Worm (Caenorhabditis elegans) whole organism, mixed stage, embryonic: ENCODE measurements around the gene ddn-3.
"Not testable (repeated sequence)": the region's sequence is repeated elsewhere in the genome, so short reads cannot be mapped to it uniquely, and the experiment has no call there.

Experiments
- M03D4.4 ChIP-seq: sonication (generic microtip); optimal IDR thresholded peaks from 2 replicates; lab custom pipeline; 2017; ENCODE audit warnings: mild to moderate bottlenecking, missing genetic modification characterization, missing compliant biosample characterization
- bed-3 ChIP-seq: fragments of 200-800 bp; sonication (Bioruptor generic); optimal IDR thresholded peaks from 3 replicates; lab custom pipeline; 2018; ENCODE audit warnings: mild to moderate bottlenecking, missing genetic modification characterization, moderate library complexity, missing compliant biosample characterization
- blmp-1 ChIP-seq: fragments of 150-350 bp; optimal IDR thresholded peaks from 2 replicates; lab custom pipeline; 2014; ENCODE audit warnings: missing biosample characterization, missing genetic modification characterization
- ceh-39 ChIP-seq: fragments of 150-350 bp; optimal IDR thresholded peaks from 2 replicates; lab custom pipeline; 2014; ENCODE audit warnings: missing biosample characterization, missing genetic modification characterization
- ceh-43 ChIP-seq: fragments of 200-800 bp; sonication (Bioruptor generic); optimal IDR thresholded peaks from 2 replicates; lab custom pipeline; 2018; ENCODE audit warnings: mild to moderate bottlenecking, missing genetic modification characterization, moderate library complexity, missing compliant biosample characterization
- ceh-83 ChIP-seq: fragments of 200-800 bp; sonication (Bioruptor generic); optimal IDR thresholded peaks from 2 replicates; lab custom pipeline; 2018; ENCODE audit warnings: mild to moderate bottlenecking, missing genetic modification characterization, missing compliant biosample characterization
- ces-1 ChIP-seq: fragments of 150-350 bp; optimal IDR thresholded peaks from 2 replicates; lab custom pipeline; 2014; ENCODE audit warnings: missing biosample characterization, missing genetic modification reagents, missing genetic modification characterization
- drap-1 ChIP-seq: fragments of 200-800 bp; sonication (Bioruptor generic); optimal IDR thresholded peaks from 3 replicates; lab custom pipeline; 2018; ENCODE audit warnings: mild to moderate bottlenecking, missing genetic modification characterization, missing compliant biosample characterization
- elt-1 ChIP-seq: sonication (generic microtip); optimal IDR thresholded peaks from 2 replicates; lab custom pipeline; 2017; ENCODE audit warnings: missing genetic modification characterization, mild to moderate bottlenecking, missing compliant biosample characterization, antibody characterized with exemption, moderate library complexity, borderline replicate concordance; ENCODE audit not compliant: insufficient read depth
- flh-1 ChIP-seq: fragments of 200-800 bp; sonication (Bioruptor generic); optimal IDR thresholded peaks from 2 replicates; lab custom pipeline; 2018; ENCODE audit warnings: mild to moderate bottlenecking, missing genetic modification characterization, moderate library complexity, missing compliant biosample characterization
- ham-2 ChIP-seq: fragments of 200-800 bp; sonication (Bioruptor generic); optimal IDR thresholded peaks from 2 replicates; lab custom pipeline; 2018; ENCODE audit warnings: mild to moderate bottlenecking, missing genetic modification characterization, missing compliant biosample characterization
- hlh-1 ChIP-seq: fragments of 150-350 bp; optimal IDR thresholded peaks from 2 replicates; lab custom pipeline; 2014; ENCODE audit warnings: missing biosample characterization, missing genetic modification reagents, missing genetic modification characterization
- lin-13 ChIP-seq: fragments of 150-350 bp; optimal IDR thresholded peaks from 2 replicates; lab custom pipeline; 2014; ENCODE audit warnings: missing biosample characterization, missing genetic modification characterization
- lin-32 ChIP-seq: fragments of 200-800 bp; sonication (Bioruptor generic); optimal IDR thresholded peaks from 2 replicates; lab custom pipeline; 2018; ENCODE audit warnings: mild to moderate bottlenecking, missing genetic modification characterization, missing compliant biosample characterization
- lsy-2 ChIP-seq: fragments of 150-350 bp; optimal IDR thresholded peaks from 2 replicates; lab custom pipeline; 2014; ENCODE audit warnings: missing biosample characterization, missing genetic modification characterization
- mep-1 ChIP-seq: fragments of 150-350 bp; optimal IDR thresholded peaks from 2 replicates; lab custom pipeline; 2017; ENCODE audit warnings: missing biosample characterization, missing genetic modification reagents, missing genetic modification characterization, inconsistent platforms
- mls-2 ChIP-seq: sonication (generic microtip); optimal IDR thresholded peaks from 2 replicates; lab custom pipeline; 2016; ENCODE audit warnings: mild to moderate bottlenecking, missing genetic modification characterization, moderate library complexity, missing compliant biosample characterization
- nhr-2 ChIP-seq: fragments of 150-350 bp; optimal IDR thresholded peaks from 2 replicates; lab custom pipeline; 2014; ENCODE audit warnings: missing biosample characterization, missing genetic modification characterization
- nhr-237 ChIP-seq: fragments of 150-350 bp; optimal IDR thresholded peaks from 2 replicates; lab custom pipeline; 2014; ENCODE audit warnings: missing biosample characterization, missing genetic modification characterization
- nhr-28 ChIP-seq: fragments of 150-350 bp; optimal IDR thresholded peaks from 2 replicates; lab custom pipeline; 2014; ENCODE audit warnings: missing biosample characterization, missing genetic modification characterization
- sem-2 ChIP-seq: fragments of 200-800 bp; sonication (Bioruptor generic); optimal IDR thresholded peaks from 2 replicates; lab custom pipeline; 2018; ENCODE audit warnings: mild to moderate bottlenecking, missing genetic modification characterization, missing compliant biosample characterization
- snpc-4 ChIP-seq: fragments of 150-350 bp; optimal IDR thresholded peaks from 2 replicates; lab custom pipeline; 2014; ENCODE audit warnings: missing biosample characterization, missing genetic modification characterization
- sptf-1 ChIP-seq: sonication (generic microtip); optimal IDR thresholded peaks from 2 replicates; lab custom pipeline; 2017; ENCODE audit warnings: mild to moderate bottlenecking, missing genetic modification characterization, moderate library complexity, missing compliant biosample characterization
- tbx-8 ChIP-seq: fragments of 200-800 bp; sonication (Bioruptor generic); optimal IDR thresholded peaks from 2 replicates; lab custom pipeline; 2018; ENCODE audit warnings: mild to moderate bottlenecking, missing genetic modification characterization, moderate library complexity, missing compliant biosample characterization
- unc-120 ChIP-seq: sonication (generic microtip); optimal IDR thresholded peaks from 2 replicates; lab custom pipeline; 2017; ENCODE audit warnings: missing genetic modification characterization, missing compliant biosample characterization; ENCODE audit not compliant: poor library complexity, severe bottlenecking
- unc-39 ChIP-seq: fragments of 150-350 bp; optimal IDR thresholded peaks from 2 replicates; lab custom pipeline; 2014; ENCODE audit warnings: missing biosample characterization, missing genetic modification characterization
- unc-62 ChIP-seq: fragments of 150-350 bp; optimal IDR thresholded peaks from 2 replicates; lab custom pipeline; 2014; ENCODE audit warnings: missing biosample characterization, missing genetic modification reagents, missing genetic modification characterization
- zip-8 ChIP-seq: fragments of 150-350 bp; optimal IDR thresholded peaks from 2 replicates; lab custom pipeline; 2014; ENCODE audit warnings: missing biosample characterization, missing genetic modification characterization
- ztf-11 ChIP-seq: fragments of 150-350 bp; optimal IDR thresholded peaks from 2 replicates; lab custom pipeline; 2014; ENCODE audit warnings: missing biosample characterization, missing genetic modification characterization

Gene ddn-3

ce11 chrV:14274268-14274667, 36.7 kb downstream of the ddn-3 start, which contains the start of gene F40G12.7:
TSS of gene F40G12.7 (plus strand) at chrV:14274568.
- not testable (repeated sequence) for TF ChIP-seq mep-1, nhr-28, sptf-1 (tag; lab: Kevin White, UChicago)

ce11 chrV:14273019-14273418, 38.0 kb downstream of the ddn-3 start, which contains the start of gene F40G12.6:
TSS of gene F40G12.6 (minus strand) at chrV:14273119.
- TF ChIP-seq elt-1 (tag; lab: Kevin White, UChicago): no peak
- no peak for TF ChIP-seq mep-1 (tag; lab: Kevin White, UChicago)

ce11 chrV:14270729-14271128, 40.3 kb downstream of the ddn-3 start, which contains the start of gene F40G12.5:
TSS of gene F40G12.5 (minus strand) at chrV:14270829.
- TF ChIP-seq lin-13 (tag; lab: Kevin White, UChicago) (no peak), ceh-43 (GFP tag; lab: Kevin White, UChicago) (no peak), bed-3 (GFP tag; lab: Kevin White, UChicago) (no peak), nhr-237 (tag; lab: Kevin White, UChicago) (no peak), unc-39 (tag; lab: Kevin White, UChicago) (no peak), drap-1 (GFP tag; lab: Kevin White, UChicago) (no peak), mls-2 (tag; lab: Kevin White, UChicago) (no peak), ceh-83 (GFP tag; lab: Kevin White, UChicago) (no peak), snpc-4 (tag; lab: Kevin White, UChicago) (no peak), M03D4.4 (tag; lab: Kevin White, UChicago) (no peak), sem-2 (no peak), lsy-2 (tag; lab: Kevin White, UChicago) (no peak), ceh-39 (tag; lab: Kevin White, UChicago) (no peak), blmp-1 (tag; lab: Kevin White, UChicago) (no peak)

ce11 chrV:14268616-14269015, 42.4 kb downstream of the ddn-3 start, which contains the start of gene F40G12.4:
TSS of gene F40G12.4 (minus strand) at chrV:14268716.
- TF ChIP-seq ceh-43 (GFP tag; lab: Kevin White, UChicago) (no peak), elt-1 (tag; lab: Kevin White, UChicago) (no peak), unc-62 (GFP tag; lab: Kevin White, UChicago) (no peak), nhr-237 (tag; lab: Kevin White, UChicago) (no peak), mep-1 (tag; lab: Kevin White, UChicago) (no peak), flh-1 (GFP tag; lab: Kevin White, UChicago) (no peak), zip-8 (tag; lab: Kevin White, UChicago) (no peak), drap-1 (GFP tag; lab: Kevin White, UChicago) (no peak), ces-1 (GFP tag; lab: Kevin White, UChicago) (no peak), M03D4.4 (tag; lab: Kevin White, UChicago) (no peak), unc-120 (tag; lab: Kevin White, UChicago) (no peak), hlh-1 (tag; lab: Kevin White, UChicago) (no peak), ztf-11 (no peak), lin-32 (GFP tag; lab: Kevin White, UChicago) (no peak), tbx-8 (no peak), ham-2 (GFP tag; lab: Kevin White, UChicago) (no peak), nhr-2 (tag; lab: Kevin White, UChicago) (no peak), lin-13 (tag; lab: Kevin White, UChicago) (no peak), blmp-1 (tag; lab: Kevin White, UChicago) (no peak)

- no peak for TF ChIP-seq ztf-11
- no peak for TF ChIP-seq ceh-83 (GFP tag; lab: Kevin White, UChicago)
- TF ChIP-seq M03D4.4 (tag; lab: Kevin White, UChicago): no peak
- TF ChIP-seq blmp-1 (tag; lab: Kevin White, UChicago): no peak
- TF ChIP-seq ces-1 (GFP tag; lab: Kevin White, UChicago): no peak
- TF ChIP-seq sptf-1 (tag; lab: Kevin White, UChicago): no peak
- TF ChIP-seq elt-1 (tag; lab: Kevin White, UChicago): no peak
- TF ChIP-seq, all 35 proteins: peak for 0
These were observed 43.6 kb downstream of the ddn-3 start for ce11 chrV:14267326-14267942.
